Fruit fly (Drosophila melanogaster): Measurements from ENCODE around the gene CG17721.

Gene CG17721

DNA sequence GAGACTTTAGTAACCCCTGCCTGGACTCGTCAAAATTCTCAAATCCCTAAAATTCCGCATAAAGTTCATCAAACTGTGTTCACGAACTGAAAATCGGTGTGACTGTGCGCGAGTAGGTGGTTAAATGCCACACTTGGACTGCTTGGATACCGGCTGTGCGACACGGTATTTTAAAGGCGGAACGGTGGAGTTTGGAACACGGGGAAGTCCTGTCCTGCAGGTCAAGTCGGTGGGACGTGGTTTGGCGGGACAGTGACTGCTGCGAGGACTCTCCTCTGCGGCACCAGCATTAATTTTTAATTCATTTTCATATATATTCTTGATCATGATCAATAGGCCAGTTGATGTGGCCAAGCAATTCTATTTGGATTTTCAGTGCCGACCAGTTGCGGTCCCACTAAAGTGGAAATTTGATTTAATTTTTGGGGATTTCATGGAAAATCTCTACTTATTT, at the start of gene CG17721, which contains the start of gene Arfip:
Gene CG17721, plus strand, starts transcription at position 223 of the 454 bp plus-strand sequence.
Gene Arfip, minus strand, starts transcription at position 96 of the 454 bp plus-strand sequence.
- no peak for TF ChIP-seq CG17801 (GFP tag; optimal IDR thresholded peaks at IDR 0.05; ENCODE audit: partially characterized antibody)

DNA sequence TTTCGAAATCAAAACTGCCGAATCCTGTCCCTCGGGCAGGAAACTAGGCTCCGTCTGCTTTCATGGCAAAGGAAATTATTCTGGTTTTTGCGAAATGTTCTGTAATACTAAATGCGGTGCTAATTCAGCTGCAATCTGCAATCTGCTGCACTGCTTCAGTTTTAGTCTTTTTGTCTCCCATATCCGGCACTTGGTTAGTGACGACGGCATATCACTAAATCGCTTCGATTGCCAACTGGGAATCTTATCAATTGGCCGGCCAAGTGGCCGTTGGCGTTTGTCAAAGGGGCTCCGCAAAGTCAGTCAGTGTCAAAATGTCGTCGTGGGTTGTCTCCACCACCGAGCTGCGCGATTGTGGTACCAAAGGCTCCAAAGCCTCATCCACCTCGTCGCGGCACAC, 39.1 kb upstream of the CG17721 start, which contains the start of gene CG18577:
Gene CG18577, plus strand, starts transcription at position 301 of the 400 bp plus-strand sequence.
- TF ChIP-seq CG17801 (GFP tag; optimal IDR thresholded peaks at IDR 0.05; ENCODE audit: partially characterized antibody): no peak

DNA sequence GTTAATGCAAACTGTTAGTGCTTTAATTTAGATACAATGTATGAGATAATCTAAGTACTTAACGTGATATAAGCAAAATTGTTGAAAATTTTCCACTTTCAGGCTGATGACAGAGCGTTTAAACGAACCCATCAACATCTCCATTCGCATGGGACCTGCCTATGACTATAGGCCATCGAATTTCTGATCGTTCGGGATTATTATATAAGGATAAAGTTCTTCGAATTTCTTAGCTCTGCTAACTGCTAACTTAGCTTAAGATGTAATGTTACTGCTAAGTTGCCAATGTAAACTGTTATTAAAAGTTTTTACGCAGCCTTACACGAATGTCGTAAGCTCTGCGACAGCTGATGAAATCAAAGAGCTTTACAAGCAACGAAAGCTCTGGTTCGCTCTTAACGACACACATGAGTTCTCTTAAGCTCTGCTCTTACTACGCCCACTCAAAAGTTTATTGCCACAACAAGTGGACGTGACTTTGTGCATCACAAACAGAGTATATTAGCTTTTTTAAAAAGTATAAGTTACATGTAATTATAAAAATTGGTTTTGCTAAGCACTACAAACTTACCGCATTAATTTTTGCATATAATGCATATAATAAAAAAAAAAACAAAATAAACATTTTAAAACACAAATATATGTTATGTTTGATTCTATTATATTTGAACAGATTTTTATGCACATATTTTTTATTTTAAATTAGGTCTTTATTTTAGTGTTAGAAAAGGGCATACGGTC, 38.1 kb upstream of the CG17721 start:
- peak; percentile 83 for TF ChIP-seq CG17801 (GFP tag; optimal IDR thresholded peaks at IDR 0.05; ENCODE audit: partially characterized antibody)

- TF ChIP-seq CG17801 (GFP tag; optimal IDR thresholded peaks at IDR 0.05; ENCODE audit: partially characterized antibody): no peak
Observed at dm6 chr3R:11197389-11197716, 37.6 kb upstream of the CG17721 start, which contains the start of gene cu. Gene cu (plus strand): TSS chr3R:11197592.

- TF ChIP-seq CG17801 (GFP tag; optimal IDR thresholded peaks at IDR 0.05; ENCODE audit: partially characterized antibody): peak; percentile 37
Observed at dm6 chr3R:11198062-11198472, 36.9 kb upstream of the CG17721 start.

DNA sequence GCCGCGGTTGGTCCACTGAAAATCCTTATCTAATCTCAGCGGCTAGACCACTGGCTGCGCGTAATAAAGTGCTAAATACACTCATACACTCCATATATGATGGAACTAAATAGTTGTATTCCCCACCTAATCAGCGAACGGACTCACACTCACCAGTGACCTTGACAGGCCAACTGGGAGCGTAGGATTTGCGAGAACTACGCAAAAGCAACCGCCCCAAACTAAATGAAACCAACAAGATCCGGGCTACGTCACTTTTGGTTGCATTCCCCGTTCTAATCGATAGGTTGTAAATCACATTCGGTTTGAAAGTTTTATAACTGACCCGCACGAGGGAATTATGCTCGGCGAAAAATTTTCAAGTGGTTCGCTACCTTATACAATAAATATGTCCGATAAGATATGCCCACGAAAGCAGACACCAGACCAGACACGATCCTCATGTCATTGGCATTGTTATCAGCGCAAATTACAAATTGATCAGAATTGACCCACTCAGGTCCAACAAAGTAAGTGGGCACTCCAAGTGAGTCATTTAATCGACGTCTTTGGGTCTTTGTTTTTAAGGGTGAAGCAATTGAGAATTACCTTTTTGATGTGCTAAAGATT, 35.6 kb upstream of the CG17721 start:
- no peak for TF ChIP-seq CG17801 (GFP tag; optimal IDR thresholded peaks at IDR 0.05; ENCODE audit: partially characterized antibody)

- TF ChIP-seq CG17801 (GFP tag; optimal IDR thresholded peaks at IDR 0.05; ENCODE audit: partially characterized antibody): no peak
Observed at dm6 chr3R:11200042-11200884, 34.7 kb upstream of the CG17721 start.

DNA sequence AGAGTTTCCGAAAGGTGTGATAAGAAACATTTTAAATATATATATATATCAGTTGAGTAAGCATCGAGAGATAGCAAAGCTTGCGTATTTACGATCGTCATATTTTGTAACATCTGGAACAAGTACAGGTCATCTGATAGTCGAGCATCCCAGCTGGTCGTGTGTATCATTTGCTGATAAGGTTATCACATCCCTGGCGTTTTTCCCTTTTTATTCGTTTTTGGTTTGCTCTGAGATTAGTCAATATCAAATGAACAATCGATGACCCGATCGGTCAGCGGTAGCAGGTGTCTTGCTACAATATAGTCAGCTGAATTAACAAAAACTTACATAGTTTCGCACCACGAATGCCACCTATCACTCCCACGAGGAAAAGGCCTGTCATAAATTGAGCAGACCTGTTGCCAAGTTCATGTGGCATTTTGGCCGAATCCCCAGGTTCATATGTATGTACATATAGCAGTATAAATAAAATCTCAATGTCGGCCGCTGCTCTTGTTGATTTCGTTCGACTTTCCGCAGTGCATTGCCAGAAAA, 34.0 kb upstream of the CG17721 start:
- no peak for TF ChIP-seq CG17801 (GFP tag; optimal IDR thresholded peaks at IDR 0.05; ENCODE audit: partially characterized antibody)

- TF ChIP-seq CG17801 (GFP tag; optimal IDR thresholded peaks at IDR 0.05; ENCODE audit: partially characterized antibody): peak; percentile 1
Observed at dm6 chr3R:11208766-11209331, 26.1 kb upstream of the CG17721 start.

DNA sequence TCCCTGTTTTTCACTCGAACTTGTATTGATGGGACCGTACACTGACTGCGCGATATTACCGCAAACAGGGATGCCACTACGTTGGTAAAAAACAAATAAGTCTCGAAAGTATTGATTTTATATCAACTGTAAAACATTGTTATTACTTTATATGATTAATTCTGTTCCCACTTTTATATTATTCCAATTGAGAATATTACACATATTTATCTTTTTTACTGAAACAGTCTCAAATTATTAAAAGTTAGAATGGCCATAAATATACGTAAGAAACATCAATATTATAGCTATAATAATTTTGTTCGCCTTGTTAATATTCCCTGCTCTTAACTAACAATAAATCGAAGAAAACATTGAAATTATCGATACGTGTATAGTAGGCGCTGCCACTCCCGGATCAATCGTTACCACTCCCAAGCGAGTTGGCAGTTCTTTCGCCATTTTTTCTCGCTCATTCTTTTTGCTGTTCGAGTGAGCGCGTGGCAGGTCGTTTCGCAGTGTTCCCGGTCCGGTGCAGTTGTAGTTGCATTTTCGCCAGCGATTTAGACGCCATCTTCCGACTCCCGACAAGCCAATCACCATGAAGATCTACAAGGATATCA, 25.0 kb upstream of the CG17721 start, which contains the start of the genes SdhC and Tctp:
Gene SdhC, minus strand, starts transcription at position 49 of the 602 bp plus-strand sequence.
Gene Tctp, plus strand, starts transcription at position 447 of the 602 bp plus-strand sequence.
- peak; percentile 62 for TF ChIP-seq CG17801 (GFP tag; optimal IDR thresholded peaks at IDR 0.05; ENCODE audit: partially characterized antibody)

DNA sequence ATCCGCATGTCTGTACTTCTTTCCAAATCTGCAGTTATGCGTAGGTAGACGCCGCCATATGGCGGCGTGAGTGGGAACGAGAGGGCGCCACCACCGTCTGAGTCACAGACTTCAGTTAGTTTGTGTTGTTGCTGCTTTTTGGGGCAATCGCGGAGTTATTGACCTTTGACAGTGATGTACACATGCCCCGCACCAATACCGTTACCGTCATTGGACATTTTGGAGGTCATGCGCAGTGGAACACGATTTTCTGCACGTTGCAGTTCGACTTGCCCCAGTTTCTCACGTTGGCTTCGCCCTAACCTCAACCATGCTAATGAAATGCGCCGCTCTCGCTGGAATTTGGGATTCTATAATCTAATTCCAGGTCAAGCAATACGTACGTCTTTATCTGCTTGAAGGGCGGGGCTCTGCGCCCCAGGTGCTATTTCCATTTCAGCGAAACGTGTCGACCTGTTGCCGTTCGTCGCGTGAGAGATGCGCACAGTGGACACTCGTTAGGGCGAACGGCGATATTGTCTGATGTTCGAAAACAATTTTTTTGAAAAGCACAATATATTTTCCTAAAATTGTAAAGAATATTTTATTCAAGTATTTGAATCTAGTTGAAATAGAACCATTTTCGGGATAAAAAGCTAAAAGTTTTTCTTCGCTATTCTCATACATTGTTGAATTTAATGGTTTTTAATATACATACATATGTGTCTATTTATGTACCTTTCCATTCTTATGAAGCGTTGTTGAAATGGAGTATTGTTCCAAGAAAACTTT, 23.5 kb upstream of the CG17721 start:
- TF ChIP-seq CG17801 (GFP tag; optimal IDR thresholded peaks at IDR 0.05; ENCODE audit: partially characterized antibody): peak; percentile 65

- peak; percentile 82 for TF ChIP-seq CG17801 (GFP tag; optimal IDR thresholded peaks at IDR 0.05; ENCODE audit: partially characterized antibody)
Observed at dm6 chr3R:11214449-11214950, 20.4 kb upstream of the CG17721 start, which contains the start of gene ZnT86D. Gene ZnT86D (minus strand): TSS chr3R:11214539.

DNA sequence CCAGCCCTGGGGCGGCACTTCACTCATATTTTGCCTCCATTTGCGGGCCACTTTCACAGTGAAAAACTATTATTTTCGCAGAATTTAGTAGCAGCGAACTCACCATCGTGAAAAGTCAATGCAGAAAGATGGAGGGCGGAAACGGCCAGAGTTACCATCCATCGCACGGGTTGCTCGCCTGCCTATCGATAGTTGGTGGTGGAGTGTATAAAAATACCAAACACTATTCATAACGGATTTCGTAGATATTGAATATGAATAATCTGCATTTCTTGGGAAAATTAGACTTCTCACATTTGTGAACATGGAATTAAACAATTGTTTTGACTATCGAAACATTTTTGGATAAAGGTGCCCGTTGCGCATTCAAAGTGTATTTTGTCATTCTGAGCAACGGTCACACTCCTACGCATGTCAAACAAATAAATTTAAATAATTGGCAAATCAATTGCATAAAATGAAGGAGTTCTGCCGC, 18.7 kb upstream of the CG17721 start, which contains the start of the genes RpS25 and CG4820:
Gene RpS25, minus strand, starts transcription at position 132 of the 475 bp plus-strand sequence.
Gene CG4820, plus strand, starts transcription at position 380 of the 475 bp plus-strand sequence.
- peak; percentile 94 for TF ChIP-seq CG17801 (GFP tag; optimal IDR thresholded peaks at IDR 0.05; ENCODE audit: partially characterized antibody)

Measured in ovary, adult (tissue).